Worm (Caenorhabditis elegans) whole organism, L1 larva: ENCODE results near the gene F36H9.5.

ENCODE experiments used
- C16A3.4 ChIP-seq: fragments of 150-350 bp; optimal IDR thresholded peaks from 2 replicates; lab custom pipeline; 2014; ENCODE audit warnings: missing biosample characterization, missing genetic modification characterization
- Y116A8C.19 ChIP-seq: sonication (generic microtip); optimal IDR thresholded peaks from 2 replicates; lab custom pipeline; 2016; ENCODE audit warnings: missing compliant biosample characterization, missing genetic modification characterization, borderline replicate concordance
- aha-1 ChIP-seq: fragments of 150-350 bp; optimal IDR thresholded peaks from 2 replicates; lab custom pipeline; 2014; ENCODE audit warnings: missing biosample characterization, missing genetic modification characterization
- alr-1 ChIP-seq: fragments of 200-800 bp; sonication (Bioruptor generic); optimal IDR thresholded peaks from 2 replicates; lab custom pipeline; 2018; ENCODE audit warnings: borderline replicate concordance, mild to moderate bottlenecking, missing genetic modification characterization, missing compliant biosample characterization
- ama-1 ChIP-seq: fragments of 150-350 bp; optimal IDR thresholded peaks from 2 replicates; lab custom pipeline; 2014
- blmp-1 ChIP-seq: fragments of 150-350 bp; optimal IDR thresholded peaks from 2 replicates; lab custom pipeline; 2014; ENCODE audit warnings: missing biosample characterization, missing genetic modification characterization
- dpl-1 ChIP-seq, 3 experiments: fragments of 150-350 bp in 2 of 3; sonication (generic microtip) in 1 of 3; optimal IDR thresholded peaks; 2 replicates each; lab custom pipeline; 2014 to 2017; ENCODE audit warnings: missing biosample characterization in 3 of 3, missing genetic modification characterization in 3 of 3, missing genetic modification reagents in 3 of 3
- dsc-1 ChIP-seq: sonication (generic microtip); optimal IDR thresholded peaks from 2 replicates; lab custom pipeline; 2016; ENCODE audit warnings: mild to moderate bottlenecking, missing genetic modification characterization, missing compliant biosample characterization
- egl-27 ChIP-seq, 2 experiments: fragments of 150-350 bp in 1 of 2; sonication (generic microtip); optimal IDR thresholded peaks; 3 replicates each; lab custom pipeline; 2017 to 2018; ENCODE audit warnings: missing biosample characterization in 2 of 2, missing genetic modification characterization in 2 of 2, missing genetic modification reagents in 2 of 2
- elt-2 ChIP-seq: sonication (generic microtip); optimal IDR thresholded peaks from 2 replicates; lab custom pipeline; 2016; ENCODE audit warnings: missing genetic modification characterization, mild to moderate bottlenecking, inconsistent platforms, missing compliant biosample characterization, missing genetic modification reagents
- fkh-10 ChIP-seq: sonication (generic microtip); optimal IDR thresholded peaks from 2 replicates; lab custom pipeline; 2017; ENCODE audit warnings: missing biosample characterization, missing genetic modification reagents, missing genetic modification characterization
- fkh-8 ChIP-seq: sonication (generic microtip); optimal IDR thresholded peaks from 2 replicates; lab custom pipeline; 2016; ENCODE audit warnings: mild to moderate bottlenecking, missing genetic modification characterization, missing compliant biosample characterization
- hlh-4 ChIP-seq: sonication (generic microtip); optimal IDR thresholded peaks from 2 replicates; lab custom pipeline; 2016; ENCODE audit warnings: mild to moderate bottlenecking, missing genetic modification characterization, missing compliant biosample characterization
- hpl-2 ChIP-seq: fragments of 150-350 bp; optimal IDR thresholded peaks from 2 replicates; lab custom pipeline; 2014; ENCODE audit warnings: missing biosample characterization, missing genetic modification reagents, missing genetic modification characterization
- irx-1 ChIP-seq: sonication (generic microtip); optimal IDR thresholded peaks from 2 replicates; lab custom pipeline; 2016; ENCODE audit warnings: missing genetic modification characterization, missing compliant biosample characterization
- isw-1 ChIP-seq: fragments of 200-800 bp; sonication (Bioruptor generic); IDR thresholded peaks from 2 replicates; pipeline ENCODE4 v1.3.6; 2022; ENCODE audit warnings: missing genetic modification characterization, missing compliant biosample characterization
- jun-1 ChIP-seq: fragments of 150-350 bp; optimal IDR thresholded peaks from 2 replicates; lab custom pipeline; 2014; ENCODE audit warnings: missing biosample characterization, missing genetic modification reagents, missing genetic modification characterization
- mdl-1 ChIP-seq, 2 experiments: fragments of 150-350 bp; optimal IDR thresholded peaks; 2 replicates each; lab custom pipeline; 2014 to 2017; ENCODE audit warnings: missing biosample characterization in 2 of 2, missing genetic modification characterization in 2 of 2, inconsistent platforms in 1 of 2
- mep-1 ChIP-seq: fragments of 150-350 bp; optimal IDR thresholded peaks from 2 replicates; lab custom pipeline; 2014; ENCODE audit warnings: missing biosample characterization, missing genetic modification characterization
- nhr-11 ChIP-seq: fragments of 150-350 bp; optimal IDR thresholded peaks from 2 replicates; lab custom pipeline; 2014; ENCODE audit warnings: missing biosample characterization, missing genetic modification characterization
- nhr-19 ChIP-seq: fragments of 200-800 bp; sonication (Bioruptor generic); conservative IDR thresholded peaks from 2 replicates; pipeline ENCODE4 v1.3.6; 2022; ENCODE audit warnings: missing genetic modification characterization, missing compliant biosample characterization
- nhr-237 ChIP-seq: fragments of 150-350 bp; optimal IDR thresholded peaks from 2 replicates; lab custom pipeline; 2014; ENCODE audit warnings: missing biosample characterization, missing genetic modification characterization
- nhr-77 ChIP-seq: fragments of 150-350 bp; optimal IDR thresholded peaks from 2 replicates; lab custom pipeline; 2014; ENCODE audit warnings: missing biosample characterization, missing genetic modification characterization
- nhr-85 ChIP-seq: sonication (generic microtip); peaks from one replicate; lab custom pipeline; 2016; ENCODE audit warnings: missing genetic modification characterization, inconsistent platforms, missing compliant biosample characterization
- nhr-90 ChIP-seq: sonication (generic microtip); optimal IDR thresholded peaks from 2 replicates; lab custom pipeline; 2016; ENCODE audit warnings: mild to moderate bottlenecking, missing genetic modification characterization, missing compliant biosample characterization; ENCODE audit not compliant: poor library complexity
- pax-3 ChIP-seq: fragments of 200-800 bp; sonication (Bioruptor generic); optimal IDR thresholded peaks from 2 replicates; lab custom pipeline; 2018; ENCODE audit warnings: mild to moderate bottlenecking, missing genetic modification characterization, moderate library complexity, missing compliant biosample characterization
- rnt-1 ChIP-seq: sonication (generic microtip); optimal IDR thresholded peaks from 2 replicates; lab custom pipeline; 2016; ENCODE audit warnings: mild to moderate bottlenecking, missing genetic modification characterization, moderate library complexity, missing compliant biosample characterization
- skn-1 ChIP-seq: fragments of 150-350 bp; optimal IDR thresholded peaks from 2 replicates; lab custom pipeline; 2014; ENCODE audit warnings: missing biosample characterization, missing genetic modification characterization
- snpc-4 ChIP-seq: fragments of 150-350 bp; optimal IDR thresholded peaks from 2 replicates; lab custom pipeline; 2014; ENCODE audit warnings: missing biosample characterization, missing genetic modification characterization
- snu-23 ChIP-seq: sonication (generic microtip); optimal IDR thresholded peaks from 2 replicates; lab custom pipeline; 2016; ENCODE audit warnings: missing genetic modification characterization, missing compliant biosample characterization
- swsn-7 ChIP-seq: sonication (generic microtip); optimal IDR thresholded peaks from 2 replicates; lab custom pipeline; 2016; ENCODE audit warnings: missing genetic modification characterization, missing compliant biosample characterization
- tbx-2 ChIP-seq: sonication (generic microtip); optimal IDR thresholded peaks from 2 replicates; lab custom pipeline; 2016; ENCODE audit warnings: missing genetic modification characterization, missing compliant biosample characterization
- tlp-1 ChIP-seq: fragments of 150-350 bp; optimal IDR thresholded peaks from 2 replicates; lab custom pipeline; 2014; ENCODE audit warnings: missing biosample characterization, missing genetic modification characterization
- unc-62 ChIP-seq: fragments of 150-350 bp; optimal IDR thresholded peaks from 2 replicates; lab custom pipeline; 2014; ENCODE audit warnings: missing biosample characterization, missing genetic modification reagents, missing genetic modification characterization
- unc-86 ChIP-seq: sonication (generic microtip); optimal IDR thresholded peaks from 2 replicates; lab custom pipeline; 2016; ENCODE audit warnings: missing genetic modification characterization, missing compliant biosample characterization
- xbp-1 ChIP-seq: sonication (generic microtip); optimal IDR thresholded peaks from 2 replicates; lab custom pipeline; 2016; ENCODE audit warnings: missing genetic modification characterization, missing compliant biosample characterization
- zag-1 ChIP-seq: fragments of 150-350 bp; optimal IDR thresholded peaks from 2 replicates; lab custom pipeline; 2014; ENCODE audit warnings: missing biosample characterization, missing genetic modification characterization
- ztf-11 ChIP-seq, 2 experiments: sonication (generic microtip); optimal IDR thresholded peaks; 2 replicates each; lab custom pipeline; 2016 to 2017; ENCODE audit warnings: missing genetic modification characterization in 2 of 2, missing biosample characterization in 1 of 2, missing compliant biosample characterization in 1 of 2

Gene F36H9.5

DNA sequence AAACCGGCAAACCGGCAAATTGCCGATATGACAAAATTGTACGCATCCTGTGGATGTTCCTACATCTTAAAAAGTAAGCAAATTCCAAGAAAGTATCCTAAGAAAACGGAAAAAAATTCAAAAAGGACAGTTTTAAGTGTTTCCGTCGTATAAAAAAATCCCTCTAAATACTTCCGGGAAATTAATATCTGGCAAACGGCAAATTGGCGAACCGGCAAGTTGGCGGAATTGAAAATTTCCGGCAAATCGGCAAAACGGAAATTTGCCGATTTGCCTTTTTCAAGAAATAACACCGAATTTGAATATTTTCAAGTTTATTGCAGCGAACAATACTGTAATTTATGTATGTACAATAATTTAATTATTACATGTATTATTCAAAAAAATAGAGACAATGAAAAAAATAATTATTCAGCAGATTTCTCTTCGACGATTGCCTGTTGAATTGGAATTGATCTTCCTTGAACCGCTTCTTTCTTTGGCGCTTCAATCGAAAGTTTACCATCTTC, 22.3 kb upstream of the F36H9.5 start:
- peak; percentile 81 for TF ChIP-seq mep-1
- TF ChIP-seq tlp-1 (tag; lab: Kevin White, UChicago) = no peak
- TF ChIP-seq dpl-1 (GFP tag; optimal IDR thresholded peaks at IDR 0.05; lab: Kevin White, UChicago) = peak in 1 of 3 experiments; percentile 5
- peak; percentile 59 for TF ChIP-seq skn-1 (tag; lab: Kevin White, UChicago)
- no peak for TF ChIP-seq mdl-1 (tag; optimal IDR thresholded peaks at IDR 0.05; lab: Kevin White, UChicago)
- TF ChIP-seq, all 84 proteins: peak for 3

DNA sequence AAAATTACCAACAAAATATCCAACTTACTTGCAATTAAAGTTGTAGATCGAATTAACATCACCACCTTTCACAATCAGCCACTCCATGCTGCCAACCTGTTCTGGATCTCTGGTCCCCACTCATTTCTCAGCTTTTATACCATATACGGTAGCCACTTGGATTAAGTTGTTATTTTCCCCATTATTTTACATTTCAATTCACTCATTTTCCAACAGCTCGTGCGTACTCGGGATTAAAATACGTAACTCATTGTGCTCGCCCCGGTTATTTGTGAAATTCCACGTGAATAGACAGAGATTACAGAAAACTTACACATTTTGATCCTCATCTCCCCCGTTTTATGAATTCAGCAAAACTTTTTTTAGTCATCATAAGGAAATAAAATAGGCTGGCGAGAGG, 21.2 kb upstream of the F36H9.5 start, which contains the start of gene srt-41:
srt-41 (minus strand) TSS at position 101 of the 400 bp plus-strand sequence.
- no peak for TF ChIP-seq alr-1 (tag; lab: Kevin White, UChicago)
- TF ChIP-seq pax-3 (tag; lab: Kevin White, UChicago) = peak; percentile 14

- TF ChIP-seq hlh-4 (no peak), xbp-1 (tag; lab: Kevin White, UChicago) (no peak), irx-1 (no peak), egl-27 (tag; optimal IDR thresholded peaks at IDR 0.05; lab: Kevin White, UChicago) (no peak), hpl-2 (GFP tag; lab: Kevin White, UChicago) (no peak), elt-2 (no peak)
Measured at ce11 chrV:1797900-1798299, 16.1 kb upstream of the F36H9.5 start, which contains the start of gene F36H9.10. Gene F36H9.10, plus strand, starts transcription at chrV:1798200.

ce11 chrV:1794218-1794617, 12.4 kb upstream of the F36H9.5 start, which contains the start of gene F36H9.1:
Gene F36H9.1, plus strand, starts transcription at chrV:1794518.
- no peak for TF ChIP-seq nhr-19 (GFP tag; lab: Robert Waterston, UW)
- TF ChIP-seq ztf-11 (tag; optimal IDR thresholded peaks at IDR 0.05; lab: Kevin White, UChicago) = no peak
- TF ChIP-seq swsn-7 (tag; lab: Kevin White, UChicago) = no peak
- no peak for TF ChIP-seq snu-23 (GFP tag; lab: Kevin White, UChicago)
- TF ChIP-seq alr-1 (tag; lab: Kevin White, UChicago) = no peak
- TF ChIP-seq Y116A8C.19 = no peak
- TF ChIP-seq nhr-11 (tag; lab: Kevin White, UChicago) = no peak
- TF ChIP-seq dsc-1 (tag; lab: Kevin White, UChicago) = no peak
- no peak for TF ChIP-seq hlh-4
- TF ChIP-seq unc-62 (GFP tag; lab: Kevin White, UChicago) = no peak
- TF ChIP-seq tlp-1 (tag; lab: Kevin White, UChicago) = no peak
- no peak for TF ChIP-seq rnt-1 (tag; lab: Kevin White, UChicago)

DNA sequence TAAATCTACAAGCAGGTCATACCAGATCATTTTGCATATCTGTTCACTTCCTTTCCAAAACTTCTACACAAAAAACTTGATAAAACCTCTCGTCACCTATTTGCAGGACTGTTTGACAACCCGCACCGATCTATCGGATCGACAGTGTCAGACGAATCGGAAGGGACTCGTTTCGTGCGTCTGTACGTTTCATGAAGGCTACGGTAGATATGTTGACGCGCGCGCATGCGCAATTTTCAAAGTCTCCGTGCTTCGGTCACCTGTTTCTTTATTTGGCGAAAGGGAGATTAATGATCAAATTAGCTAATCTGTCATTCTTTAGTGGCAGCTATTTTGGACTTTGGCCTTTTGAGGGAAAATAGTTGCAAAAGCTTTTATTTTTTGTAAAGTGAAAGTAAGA, 7.7 kb upstream of the F36H9.5 start:
- TF ChIP-seq blmp-1 (tag; lab: Kevin White, UChicago) = peak; percentile 75
- TF ChIP-seq ztf-11 (tag; optimal IDR thresholded peaks at IDR 0.05; lab: Kevin White, UChicago) = no peak
- peak; percentile 14 for TF ChIP-seq jun-1
- peak; percentile 36 for TF ChIP-seq nhr-85
- TF ChIP-seq egl-27 (tag; optimal IDR thresholded peaks at IDR 0.05; lab: Kevin White, UChicago) = no peak
- no peak for TF ChIP-seq ama-1
- TF ChIP-seq unc-86 (tag; lab: Kevin White, UChicago) = no peak
- TF ChIP-seq mdl-1 (tag; optimal IDR thresholded peaks at IDR 0.05; lab: Kevin White, UChicago) = peak in 1 of 2 experiments; percentile 10
- no peak for TF ChIP-seq hpl-2 (GFP tag; lab: Kevin White, UChicago)
- TF ChIP-seq zag-1 (tag; lab: Kevin White, UChicago) = no peak
- TF ChIP-seq nhr-237 (tag; lab: Kevin White, UChicago) = no peak
- TF ChIP-seq fkh-8 (tag; lab: Kevin White, UChicago) = no peak
- TF ChIP-seq tbx-2 (tag; lab: Kevin White, UChicago) = no peak
- TF ChIP-seq fkh-10 (GFP tag; lab: Kevin White, UChicago) = no peak

ce11 chrV:1788157-1788556, 6.3 kb upstream of the F36H9.5 start, which contains the start of gene F36H9.2:
Gene F36H9.2, plus strand, starts transcription at chrV:1788457.
- TF ChIP-seq C16A3.4 (no peak), fkh-8 (tag; lab: Kevin White, UChicago) (no peak), nhr-90 (tag; lab: Kevin White, UChicago) (no peak), aha-1 (tag; lab: Kevin White, UChicago) (no peak), snpc-4 (tag; lab: Kevin White, UChicago) (no peak), pax-3 (tag; lab: Kevin White, UChicago) (no peak), isw-1 (GFP tag; lab: Robert Waterston, UW) (no peak), alr-1 (tag; lab: Kevin White, UChicago) (no peak), nhr-77 (tag; lab: Kevin White, UChicago) (no peak)
